Comparison of ENCODE assay signal across 1 fruit fly cellular context in genomic region chrX:19495611-19496583, dm6.
TF ChIP-seq lines count a peak whose summit lies in the region.

No protein-coding gene starts in this region.

TF ChIP-seq in whole organism, embryonic, 481 proteins besides CTCF, POLR2A, EP300 and RAD21 (continued from another document):
- TF ChIP-seq cwo (GFP tag; optimal IDR thresholded peaks at IDR 0.05; lab: Kevin White, UChicago) (peak; percentile 60), stwl (tag; optimal IDR thresholded peaks at IDR 0.05; lab: Kevin White, UChicago) (no peak), grau (tag; optimal IDR thresholded peaks at IDR 0.05; lab: Kevin White, UChicago) (peak; percentile 74), CG13624 (GFP tag; optimal IDR thresholded peaks at IDR 0.05; lab: Kevin White, UChicago) (peak; percentile 15), CG43689 (GFP tag; IDR thresholded peaks at IDR 0.05; lab: Robert Waterston, UW) (no peak), al (GFP tag; IDR thresholded peaks at IDR 0.05; lab: Robert Waterston, UW) (peak; percentile 61; the same call in 1 of the 2 replicates), stc (GFP tag; IDR thresholded peaks at IDR 0.05; lab: Robert Waterston, UW) (peak; percentile 52), Ada2b (GFP tag; IDR thresholded peaks at IDR 0.05; lab: Robert Waterston, UW) (peak; percentile 57; the same call in 1 of the 2 replicates), CG33213 (GFP tag; optimal IDR thresholded peaks at IDR 0.05; lab: Kevin White, UChicago) (no peak), CG10274 (GFP tag; optimal IDR thresholded peaks at IDR 0.05; lab: Kevin White, UChicago) (peak; percentile 37), sqz (GFP tag; optimal IDR thresholded peaks at IDR 0.05; lab: Kevin White, UChicago) (no peak), CG11085 (GFP tag; IDR thresholded peaks at IDR 0.05; lab: Robert Waterston, UW) (0 out of 2 replicates have a peak, but pooled peaks have one; percentile 28), sisA (GFP tag; IDR thresholded peaks at IDR 0.05; lab: Robert Waterston, UW) (peak; percentile 60), gcm (GFP tag; optimal IDR thresholded peaks at IDR 0.05; lab: Kevin White, UChicago) (peak; percentile 2), Atf-2 (GFP tag; optimal IDR thresholded peaks at IDR 0.05; lab: Kevin White, UChicago) (peak; percentile 61), Poxn (GFP tag; IDR thresholded peaks at IDR 0.05; lab: Robert Waterston, UW) (no peak), insv (GFP tag; optimal IDR thresholded peaks at IDR 0.05; lab: Kevin White, UChicago) (no peak), knrl (GFP tag; IDR thresholded peaks at IDR 0.05; lab: Robert Waterston, UW; ENCODE audit: partially characterized antibody) (no peak; the same call in 2 of the 3 replicates), oc (tag; optimal IDR thresholded peaks at IDR 0.05; lab: Kevin White, UChicago) (no peak), E2f1 (GFP tag; IDR thresholded peaks at IDR 0.05; lab: Robert Waterston, UW) (peak; percentile 33; the same call in 1 of the 2 replicates), CG10209 (GFP tag; optimal IDR thresholded peaks at IDR 0.05; lab: Kevin White, UChicago) (peak; percentile 42), tll (GFP tag; optimal IDR thresholded peaks at IDR 0.05; lab: Kevin White, UChicago) (no peak), D19B (GFP tag; optimal IDR thresholded peaks at IDR 0.05; lab: Kevin White, UChicago) (no peak), CG6689 (GFP tag; IDR thresholded peaks at IDR 0.05; lab: Robert Waterston, UW) (peak; percentile 75), CG2202 (tag; optimal IDR thresholded peaks at IDR 0.05; lab: Kevin White, UChicago) (no peak), zen2 (GFP tag; IDR thresholded peaks at IDR 0.05; lab: Robert Waterston, UW; ENCODE audit: partially characterized antibody) (no peak), ranshi (GFP tag; IDR thresholded peaks at IDR 0.05; lab: Robert Waterston, UW) (peak; percentile 63; the same call in 1 of the 2 replicates), B-H2 (GFP tag; optimal IDR thresholded peaks at IDR 0.05; lab: Kevin White, UChicago) (peak; percentile 35), dmrt11E (tag; optimal IDR thresholded peaks at IDR 0.05; lab: Kevin White, UChicago) (peak; percentile 23), CG7786 (GFP tag; optimal IDR thresholded peaks at IDR 0.05; lab: Kevin White, UChicago) (peak; percentile 63), shn (GFP tag; optimal IDR thresholded peaks at IDR 0.05; lab: Kevin White, UChicago) (peak; percentile 59), D (optimal IDR thresholded peaks at IDR 0.05; lab: Kevin White, UChicago) (no peak), D (GFP tag; optimal IDR thresholded peaks at IDR 0.05; lab: Kevin White, UChicago) (peak; percentile 31), slou (GFP tag; optimal IDR thresholded peaks at IDR 0.05; lab: Kevin White, UChicago) (no peak), sima (GFP tag; optimal IDR thresholded peaks at IDR 0.05; lab: Kevin White, UChicago) (no peak), CG12299 (tag; optimal IDR thresholded peaks at IDR 0.05; lab: Kevin White, UChicago) (peak; percentile 56), Mes4 (GFP tag; optimal IDR thresholded peaks at IDR 0.05; lab: Kevin White, UChicago) (peak; percentile 22), br (optimal IDR thresholded peaks at IDR 0.05; lab: Kevin White, UChicago) (no peak), CG34224 (GFP tag; IDR thresholded peaks at IDR 0.05; lab: Robert Waterston, UW; ENCODE audit: partially characterized antibody) (no peak), CG7556 (GFP tag; optimal IDR thresholded peaks at IDR 0.05; lab: Kevin White, UChicago) (peak; percentile 48), CG17568 (GFP tag; optimal IDR thresholded peaks at IDR 0.05; lab: Kevin White, UChicago) (no peak), p53 (GFP tag; optimal IDR thresholded peaks at IDR 0.05; lab: Kevin White, UChicago) (peak; percentile 10), CG11398 (GFP tag; optimal IDR thresholded peaks at IDR 0.05; lab: Kevin White, UChicago) (peak; percentile 7), CG3838 (GFP tag; optimal IDR thresholded peaks at IDR 0.05; lab: Kevin White, UChicago) (no peak), salm (tag; optimal IDR thresholded peaks at IDR 0.05; lab: Kevin White, UChicago) (peak; percentile 8), sob (GFP tag; IDR thresholded peaks at IDR 0.05; lab: Robert Waterston, UW) (peak; percentile 55), Nf-YC (tag; optimal IDR thresholded peaks at IDR 0.05; lab: Kevin White, UChicago) (peak; percentile 57), Hr51 (GFP tag; optimal IDR thresholded peaks at IDR 0.05; lab: Kevin White, UChicago) (peak; percentile 55 to 76), trem (tag; optimal IDR thresholded peaks at IDR 0.05; lab: Kevin White, UChicago) (no peak), gcm2 (GFP tag; optimal IDR thresholded peaks at IDR 0.05; lab: Kevin White, UChicago) (peak; percentile 39), CG6683 (GFP tag; optimal IDR thresholded peaks at IDR 0.05; lab: Kevin White, UChicago) (peak; percentile 35), CG3847 (GFP tag; IDR thresholded peaks at IDR 0.05; lab: Robert Waterston, UW) (peak; percentile 51), ro (GFP tag; IDR thresholded peaks at IDR 0.05; lab: Robert Waterston, UW) (no peak), Dad (GFP tag; optimal IDR thresholded peaks at IDR 0.05; lab: Kevin White, UChicago) (peak; percentile 33), Fer2 (tag; optimal IDR thresholded peaks at IDR 0.05; lab: Kevin White, UChicago) (peak; percentile 28), sd (tag; optimal IDR thresholded peaks at IDR 0.05; lab: Kevin White, UChicago) (no peak), pzg (GFP tag; optimal IDR thresholded peaks at IDR 0.05; lab: Kevin White, UChicago) (no peak), unc-4 (GFP tag; IDR thresholded peaks at IDR 0.05; lab: Robert Waterston, UW; ENCODE audit: partially characterized antibody) (no peak), CG17912 (GFP tag; optimal IDR thresholded peaks at IDR 0.05; lab: Kevin White, UChicago) (no peak), Hand (GFP tag; optimal IDR thresholded peaks at IDR 0.05; lab: Kevin White, UChicago) (peak; percentile 43), Mrtf (GFP tag; IDR thresholded peaks at IDR 0.05; lab: Robert Waterston, UW) (peak; percentile 59), Jarid2 (GFP tag; optimal IDR thresholded peaks at IDR 0.05; lab: Kevin White, UChicago) (no peak), CG10267 (tag; optimal IDR thresholded peaks at IDR 0.05; lab: Kevin White, UChicago) (no peak), Dbx (GFP tag; IDR thresholded peaks at IDR 0.05; lab: Robert Waterston, UW) (peak; percentile 43; the same call in 1 of the 3 replicates), CG6765 (GFP tag; optimal IDR thresholded peaks at IDR 0.05; lab: Kevin White, UChicago) (no peak), CG31388 (GFP tag; optimal IDR thresholded peaks at IDR 0.05; lab: Kevin White, UChicago) (no peak), eyg (GFP tag; optimal IDR thresholded peaks at IDR 0.05; lab: Kevin White, UChicago) (no peak), CG11723 (GFP tag; optimal IDR thresholded peaks at IDR 0.05; lab: Kevin White, UChicago) (peak; percentile 33), YL-1 (GFP tag; optimal IDR thresholded peaks at IDR 0.05; lab: Kevin White, UChicago) (no peak), ken (GFP tag; IDR thresholded peaks at IDR 0.05; lab: Robert Waterston, UW) (peak; percentile 49; the same call in 1 of the 3 replicates), Stat92E (GFP tag; optimal IDR thresholded peaks at IDR 0.05; lab: Kevin White, UChicago) (no peak), Mad (GFP tag; optimal IDR thresholded peaks at IDR 0.05; lab: Kevin White, UChicago) (no peak), CG18476 (GFP tag; optimal IDR thresholded peaks at IDR 0.05; lab: Kevin White, UChicago) (no peak), CG9215 (GFP tag; IDR thresholded peaks at IDR 0.05; lab: Robert Waterston, UW) (peak; percentile 62), hkb (optimal IDR thresholded peaks at IDR 0.05; lab: Kevin White, UChicago) (no peak), hkb (GFP tag; IDR thresholded peaks at IDR 0.05; lab: Robert Waterston, UW) (peak; percentile 60; the same call in 1 of the 2 replicates), row (GFP tag; IDR thresholded peaks at IDR 0.05; lab: Robert Waterston, UW) (peak; percentile 72), CG13287 (GFP tag; IDR thresholded peaks at IDR 0.05; lab: Robert Waterston, UW; ENCODE audit: partially characterized antibody) (no peak), mam (GFP tag; optimal IDR thresholded peaks at IDR 0.05; lab: Kevin White, UChicago) (peak; percentile 70), Dref (GFP tag; IDR thresholded peaks at IDR 0.05; lab: Robert Waterston, UW) (no peak), CkIIα-i1 (GFP tag; IDR thresholded peaks at IDR 0.05; lab: Robert Waterston, UW) (no peak), Rx (GFP tag; IDR thresholded peaks at IDR 0.05; lab: Robert Waterston, UW) (peak; percentile 34; the same call in 1 of the 2 replicates), CG6813 (GFP tag; optimal IDR thresholded peaks at IDR 0.05; lab: Kevin White, UChicago) (peak; percentile 49), CG4820 (GFP tag; optimal IDR thresholded peaks at IDR 0.05; lab: Kevin White, UChicago) (peak; percentile 32), CG30403 (GFP tag; optimal IDR thresholded peaks at IDR 0.05; lab: Kevin White, UChicago) (peak; percentile 58), cas (GFP tag; IDR thresholded peaks at IDR 0.05; lab: Robert Waterston, UW) (0 out of 2 replicates have a peak, but pooled peaks have one; percentile 17), CG16779 (GFP tag; IDR thresholded peaks at IDR 0.05; lab: Robert Waterston, UW) (no peak), D19A (tag; optimal IDR thresholded peaks at IDR 0.05; lab: Kevin White, UChicago) (peak; percentile 30), Oaz (GFP tag; IDR thresholded peaks at IDR 0.05; lab: Robert Waterston, UW) (no peak; the same call in 1 of the 2 replicates), emc (GFP tag; optimal IDR thresholded peaks at IDR 0.05; lab: Kevin White, UChicago) (no peak), CG10366 (GFP tag; IDR thresholded peaks at IDR 0.05; lab: Robert Waterston, UW) (peak; percentile 42), exex (tag; optimal IDR thresholded peaks at IDR 0.05; lab: Kevin White, UChicago) (no peak), CG2116 (GFP tag; optimal IDR thresholded peaks at IDR 0.05; lab: Kevin White, UChicago) (no peak), pum (GFP tag; optimal IDR thresholded peaks at IDR 0.05; lab: Kevin White, UChicago) (peak; percentile 67), usp (GFP tag; optimal IDR thresholded peaks at IDR 0.05; lab: Kevin White, UChicago) (no peak), Dek (tag; optimal IDR thresholded peaks at IDR 0.05; lab: Kevin White, UChicago) (peak; percentile 57), slbo (GFP tag; IDR thresholded peaks at IDR 0.05; lab: Robert Waterston, UW) (peak; percentile 78), ab (GFP tag; optimal IDR thresholded peaks at IDR 0.05; lab: Kevin White, UChicago) (no peak), Sox100B (GFP tag; optimal IDR thresholded peaks at IDR 0.05; lab: Kevin White, UChicago) (no peak), Max (GFP tag; optimal IDR thresholded peaks at IDR 0.05; lab: Kevin White, UChicago) (peak; percentile 16), Ets97D (GFP tag; optimal IDR thresholded peaks at IDR 0.05; lab: Kevin White, UChicago) (no peak), CG12659 (GFP tag; optimal IDR thresholded peaks at IDR 0.05; lab: Kevin White, UChicago) (peak; percentile 45), Fer3 (tag; optimal IDR thresholded peaks at IDR 0.05; lab: Kevin White, UChicago) (peak; percentile 59), CG11456 (GFP tag; IDR thresholded peaks at IDR 0.05; lab: Robert Waterston, UW) (peak; percentile 79), CG6854 (GFP tag; optimal IDR thresholded peaks at IDR 0.05; lab: Kevin White, UChicago) (peak; percentile 37), CG1024 (GFP tag; IDR thresholded peaks at IDR 0.05; lab: Robert Waterston, UW) (no peak), CG2889 (GFP tag; IDR thresholded peaks at IDR 0.05; lab: Robert Waterston, UW) (0 out of 3 replicates have a peak, but pooled peaks have one; percentile 23), Hr78 (GFP tag; optimal IDR thresholded peaks at IDR 0.05; lab: Kevin White, UChicago) (no peak), CG4328 (GFP tag; optimal IDR thresholded peaks at IDR 0.05; lab: Kevin White, UChicago) (peak; percentile 56), Pdp1 (GFP tag; optimal IDR thresholded peaks at IDR 0.05; lab: Kevin White, UChicago) (peak; percentile 56 to 71), Elba2 (GFP tag; optimal IDR thresholded peaks at IDR 0.05; lab: Kevin White, UChicago) (no peak)
